Worm (Caenorhabditis elegans) whole organism, young adult: ENCODE measurements around the gene chil-15.

Experiments
- B0261.1 ChIP-seq: sonication (generic microtip); optimal IDR thresholded peaks from 2 replicates; lab custom pipeline; 2016; ENCODE audit warnings: mild to moderate bottlenecking, missing genetic modification characterization, moderate library complexity, missing compliant biosample characterization
- C17E4.6 ChIP-seq: fragments of 200-800 bp; sonication (Bioruptor generic); IDR thresholded peaks from 2 replicates; pipeline ENCODE4 v1.3.6; 2022; ENCODE audit warnings: missing genetic modification reagents, missing genetic modification characterization, missing compliant biosample characterization
- D2030.7 ChIP-seq: fragments of 200-800 bp; sonication (Bioruptor generic); IDR thresholded peaks from 2 replicates; pipeline ENCODE4 v1.3.6; 2022; ENCODE audit warnings: missing genetic modification reagents, missing genetic modification characterization, missing compliant biosample characterization
- F22D6.2 ChIP-seq: sonication (generic microtip); optimal IDR thresholded peaks from 2 replicates; lab custom pipeline; 2016; ENCODE audit warnings: mild to moderate bottlenecking, missing genetic modification characterization, missing compliant biosample characterization
- F23B12.7 ChIP-seq: sonication (generic microtip); optimal IDR thresholded peaks from 2 replicates; lab custom pipeline; 2017; ENCODE audit warnings: missing genetic modification characterization, mild to moderate bottlenecking, missing compliant biosample characterization, antibody characterized with exemption, moderate library complexity; ENCODE audit not compliant: insufficient read depth
- F39B2.1 ChIP-seq: fragments of 200-800 bp; sonication (Bioruptor generic); IDR thresholded peaks from 2 replicates; pipeline ENCODE4 v1.3.6; 2022; ENCODE audit warnings: missing genetic modification reagents, missing genetic modification characterization, missing compliant biosample characterization
- F49E8.2 ChIP-seq: sonication (generic microtip); optimal IDR thresholded peaks from 3 replicates; lab custom pipeline; 2017; ENCODE audit warnings: missing genetic modification characterization, mild to moderate bottlenecking, missing compliant biosample characterization, antibody characterized with exemption, moderate library complexity; ENCODE audit not compliant: insufficient read depth
- F55B11.4 ChIP-seq: sonication (generic microtip); optimal IDR thresholded peaks from 2 replicates; lab custom pipeline; 2016; ENCODE audit warnings: missing compliant biosample characterization, missing genetic modification characterization, borderline replicate concordance; ENCODE audit not compliant: insufficient read depth
- F57A8.1 ChIP-seq: fragments of 200-800 bp; sonication (Bioruptor generic); optimal IDR thresholded peaks from 2 replicates; lab custom pipeline; 2018; ENCODE audit warnings: mild to moderate bottlenecking, missing genetic modification characterization, moderate library complexity, missing compliant biosample characterization
- Y53F4B.3 ChIP-seq: fragments of 200-800 bp; sonication (Bioruptor generic); IDR thresholded peaks from 2 replicates; pipeline ENCODE4 v1.3.6; 2022; ENCODE audit warnings: missing genetic modification reagents, missing genetic modification characterization, missing compliant biosample characterization
- Y67H2A.10 ChIP-seq: fragments of 200-800 bp; sonication (Bioruptor generic); conservative IDR thresholded peaks from 2 replicates; pipeline ENCODE4 v1.3.6; 2022; ENCODE audit warnings: missing genetic modification reagents, missing genetic modification characterization, missing compliant biosample characterization
- Y79H2A.3 ChIP-seq: fragments of 200-800 bp; sonication (Bioruptor generic); conservative IDR thresholded peaks from 2 replicates; pipeline ENCODE4 v1.3.6; 2022; ENCODE audit warnings: missing genetic modification reagents, missing genetic modification characterization, missing compliant biosample characterization
- Y95B8A.8 ChIP-seq: fragments of 200-800 bp; sonication (Bioruptor generic); IDR thresholded peaks from 2 replicates; pipeline ENCODE4 v1.3.6; 2022; ENCODE audit warnings: missing genetic modification reagents, missing genetic modification characterization, missing compliant biosample characterization
- ZK185.1 ChIP-seq: sonication (generic microtip); optimal IDR thresholded peaks from 2 replicates; lab custom pipeline; 2016; ENCODE audit warnings: mild to moderate bottlenecking, missing genetic modification characterization, missing compliant biosample characterization; ENCODE audit not compliant: poor library complexity, severe bottlenecking
- aptf-3 ChIP-seq: fragments of 200-800 bp; sonication (Bioruptor generic); IDR thresholded peaks from 2 replicates; pipeline ENCODE4 v1.3.6; 2022; ENCODE audit warnings: missing genetic modification characterization, missing compliant biosample characterization
- attf-5 ChIP-seq: fragments of 200-800 bp; sonication (Bioruptor generic); optimal IDR thresholded peaks from 2 replicates; lab custom pipeline; 2018; ENCODE audit warnings: mild to moderate bottlenecking, missing genetic modification characterization, missing compliant biosample characterization
- bed-1 ChIP-seq: fragments of 200-800 bp; sonication (Bioruptor generic); IDR thresholded peaks from 2 replicates; pipeline ENCODE4 v1.3.6; 2022; ENCODE audit warnings: missing genetic modification reagents, missing genetic modification characterization, missing compliant biosample characterization
- ccch-3 ChIP-seq: fragments of 200-800 bp; sonication (Bioruptor generic); optimal IDR thresholded peaks from 2 replicates; lab custom pipeline; 2018; ENCODE audit warnings: mild to moderate bottlenecking, missing genetic modification characterization, missing compliant biosample characterization
- cebp-1 ChIP-seq, 2 experiments: fragments of 200-800 bp in 1 of 2; sonication (Bioruptor generic) in 1 of 2; sonication (generic microtip) in 1 of 2; IDR thresholded peaks in 1 of 2; optimal IDR thresholded peaks in 1 of 2; 2 replicates each; pipeline versions ENCODE4 v1.3.6 to Lab custom; 2017 to 2022; ENCODE audit warnings: missing compliant biosample characterization in 2 of 2, missing genetic modification characterization in 2 of 2, mild to moderate bottlenecking in 1 of 2, missing genetic modification reagents in 1 of 2, moderate library complexity in 1 of 2
- ceh-100 ChIP-seq: fragments of 200-800 bp; sonication (Bioruptor generic); IDR thresholded peaks from 2 replicates; pipeline ENCODE4 v1.3.6; 2022; ENCODE audit warnings: missing genetic modification reagents, missing genetic modification characterization, missing compliant biosample characterization
- ceh-58 ChIP-seq: fragments of 200-800 bp; sonication (Bioruptor generic); IDR thresholded peaks from 2 replicates; pipeline ENCODE4 v1.3.6; 2022; ENCODE audit warnings: missing genetic modification characterization, missing compliant biosample characterization
- ceh-91 ChIP-seq: fragments of 200-800 bp; sonication (Bioruptor generic); IDR thresholded peaks from 2 replicates; pipeline ENCODE4 v1.3.6; 2022; ENCODE audit warnings: missing genetic modification reagents, missing genetic modification characterization, missing compliant biosample characterization
- die-1 ChIP-seq: sonication (generic microtip); optimal IDR thresholded peaks from 2 replicates; lab custom pipeline; 2016; ENCODE audit warnings: missing genotype, mild to moderate bottlenecking, missing genetic modification characterization, missing compliant biosample characterization
- dpl-1 ChIP-seq: fragments of 150-350 bp; optimal IDR thresholded peaks from 2 replicates; lab custom pipeline; 2014; ENCODE audit warnings: missing biosample characterization, missing genetic modification reagents, missing genetic modification characterization
- egl-44 ChIP-seq: fragments of 200-800 bp; sonication (Bioruptor generic); IDR thresholded peaks from 2 replicates; pipeline ENCODE4 v1.3.6; 2022; ENCODE audit warnings: missing genetic modification reagents, missing genetic modification characterization, missing compliant biosample characterization
- fkh-3 ChIP-seq: sonication (generic microtip); optimal IDR thresholded peaks from 2 replicates; lab custom pipeline; 2016; ENCODE audit warnings: mild to moderate bottlenecking, missing genetic modification characterization, missing compliant biosample characterization
- him-1 ChIP-seq: sonication (generic microtip); optimal IDR thresholded peaks from 2 replicates; lab custom pipeline; 2016; ENCODE audit warnings: missing genotype, missing genetic modification reagents, missing genetic modification characterization, missing compliant biosample characterization
- hlh-26 ChIP-seq: fragments of 200-800 bp; sonication (Bioruptor generic); conservative IDR thresholded peaks from 2 replicates; pipeline ENCODE4 v1.3.6; 2022; ENCODE audit warnings: missing genetic modification reagents, missing genetic modification characterization, missing compliant biosample characterization
- let-526 ChIP-seq: fragments of 200-800 bp; sonication (Bioruptor generic); IDR thresholded peaks from 2 replicates; pipeline ENCODE4 v1.3.6; 2022; ENCODE audit warnings: missing genetic modification reagents, missing genetic modification characterization, missing compliant biosample characterization
- let-607 ChIP-seq, 2 experiments: fragments of 200-800 bp in 1 of 2; sonication (Bioruptor generic) in 1 of 2; sonication (generic microtip) in 1 of 2; optimal IDR thresholded peaks; 2 replicates each; lab custom pipeline; 2016 to 2018; ENCODE audit warnings: mild to moderate bottlenecking in 2 of 2, missing compliant biosample characterization in 2 of 2, missing genetic modification characterization in 2 of 2, moderate library complexity in 2 of 2, missing genotype in 1 of 2
- lin-40 ChIP-seq: sonication (generic microtip); optimal IDR thresholded peaks from 2 replicates; lab custom pipeline; 2016; ENCODE audit warnings: missing genetic modification characterization, mild to moderate bottlenecking, missing compliant biosample characterization, missing genotype, missing genetic modification reagents
- madf-6 ChIP-seq: fragments of 200-800 bp; sonication (Bioruptor generic); IDR thresholded peaks from 2 replicates; pipeline ENCODE4 v1.3.6; 2022; ENCODE audit warnings: missing genetic modification reagents, missing genetic modification characterization, missing compliant biosample characterization
- nhr-120 ChIP-seq: fragments of 200-800 bp; sonication (Bioruptor generic); IDR thresholded peaks from 2 replicates; pipeline ENCODE4 v1.3.6; 2022; ENCODE audit warnings: missing genetic modification characterization, missing compliant biosample characterization
- nhr-179 ChIP-seq: sonication (generic microtip); optimal IDR thresholded peaks from 2 replicates; lab custom pipeline; 2016; ENCODE audit warnings: mild to moderate bottlenecking, missing genetic modification characterization, missing compliant biosample characterization
- nhr-80 ChIP-seq: sonication (generic microtip); optimal IDR thresholded peaks from 2 replicates; lab custom pipeline; 2016; ENCODE audit warnings: missing genetic modification characterization, missing compliant biosample characterization
- repo-1 ChIP-seq: sonication (generic microtip); optimal IDR thresholded peaks from 2 replicates; lab custom pipeline; 2017; ENCODE audit warnings: mild to moderate bottlenecking, missing genetic modification characterization, missing compliant biosample characterization
- rpc-1 ChIP-seq, 2 experiments: fragments of 150-350 bp in 1 of 2; sonication (generic microtip) in 1 of 2; optimal IDR thresholded peaks; 2 replicates each; lab custom pipeline; 2014 to 2018; ENCODE audit warnings: missing biosample characterization in 1 of 2, missing genetic modification characterization in 1 of 2, missing genetic modification reagents in 1 of 2, missing genotype in 1 of 2
- sdz-38 ChIP-seq: sonication (generic microtip); optimal IDR thresholded peaks from 2 replicates; lab custom pipeline; 2016; ENCODE audit warnings: missing genotype, missing genetic modification characterization, missing compliant biosample characterization
- snpc-1.1 ChIP-seq: sonication (generic microtip); optimal IDR thresholded peaks from 2 replicates; lab custom pipeline; 2017; ENCODE audit warnings: missing genetic modification characterization, mild to moderate bottlenecking, missing compliant biosample characterization, antibody characterized with exemption, moderate library complexity, missing genotype, missing genetic modification reagents; ENCODE audit not compliant: insufficient read depth
- ztf-18 ChIP-seq: sonication (generic microtip); optimal IDR thresholded peaks from 2 replicates; lab custom pipeline; 2016; ENCODE audit warnings: missing genotype, mild to moderate bottlenecking, missing genetic modification characterization, missing compliant biosample characterization
- ztf-26 ChIP-seq: sonication (generic microtip); optimal IDR thresholded peaks from 2 replicates; lab custom pipeline; 2017; ENCODE audit warnings: missing genetic modification characterization, missing compliant biosample characterization
- ztf-28 ChIP-seq: fragments of 200-800 bp; sonication (Bioruptor generic); IDR thresholded peaks from 2 replicates; pipeline ENCODE4 v1.3.6; 2022; ENCODE audit warnings: missing genetic modification reagents, missing genetic modification characterization, missing compliant biosample characterization

chil-15 gene

ce11 chrII:9480006-9480405 lies 36.6 kb upstream of the chil-15 start, which contains the start of gene T19H5.7:
Gene T19H5.7, minus strand, starts transcription at chrII:9480106.
- TF ChIP-seq ccch-3 (GFP tag; lab: Kevin White, UChicago) (no peak), fkh-3 (tag; lab: Kevin White, UChicago) (no peak), hlh-26 (no peak), F55B11.4 (tag; lab: Kevin White, UChicago) (no peak), ztf-18 (tag; lab: Kevin White, UChicago) (no peak), sdz-38 (tag; lab: Kevin White, UChicago) (no peak), madf-6 (GFP tag; lab: Robert Waterston, UW) (no peak), F39B2.1 (GFP tag; lab: Robert Waterston, UW) (no peak), attf-5 (no peak), ztf-28 (no peak), nhr-179 (no peak), bed-1 (no peak), B0261.1 (no peak), F49E8.2 (tag; lab: Kevin White, UChicago) (no peak)

- TF ChIP-seq him-1: no peak
- TF ChIP-seq Y79H2A.3 (GFP tag; lab: Robert Waterston, UW): no peak
- TF ChIP-seq Y95B8A.8: no peak
- no peak for TF ChIP-seq F39B2.1 (GFP tag; lab: Robert Waterston, UW)
- no peak for TF ChIP-seq Y67H2A.10 (GFP tag; lab: Robert Waterston, UW)
- TF ChIP-seq cebp-1 (GFP tag; IDR thresholded peaks at IDR 0.05; lab: Robert Waterston, UW): no peak
- no peak for TF ChIP-seq cebp-1 (tag; optimal IDR thresholded peaks at IDR 0.05; lab: Kevin White, UChicago)
- no peak for TF ChIP-seq let-526 (GFP tag; lab: Robert Waterston, UW)
- TF ChIP-seq F57A8.1 (GFP tag; lab: Kevin White, UChicago): no peak
- no peak for TF ChIP-seq rpc-1 (optimal IDR thresholded peaks at IDR 0.05; lab: Kevin White, UChicago)
- no peak for TF ChIP-seq rpc-1 (tag; optimal IDR thresholded peaks at IDR 0.05; lab: Kevin White, UChicago)
- TF ChIP-seq nhr-120 (GFP tag; lab: Robert Waterston, UW): no peak
- no peak for TF ChIP-seq snpc-1.1 (tag; lab: Kevin White, UChicago)
- TF ChIP-seq ztf-26 (tag; lab: Kevin White, UChicago): no peak
- TF ChIP-seq Y53F4B.3 (GFP tag; lab: Robert Waterston, UW): no peak
- TF ChIP-seq ztf-18 (tag; lab: Kevin White, UChicago): no peak
Observed at ce11 chrII:9477567-9477966, 34.1 kb upstream of the chil-15 start, which contains the start of gene chil-27. Gene chil-27, plus strand, starts transcription at chrII:9477867.

- TF ChIP-seq ceh-100 (no peak), F22D6.2 (tag; lab: Kevin White, UChicago) (no peak), ceh-91 (GFP tag; lab: Robert Waterston, UW) (no peak), lin-40 (tag; lab: Kevin White, UChicago) (no peak), C17E4.6 (GFP tag; lab: Robert Waterston, UW) (no peak), F49E8.2 (tag; lab: Kevin White, UChicago) (no peak), Y53F4B.3 (GFP tag; lab: Robert Waterston, UW) (no peak), ztf-28 (no peak)
- TF ChIP-seq, all 124 proteins: peak for 0
Observed at ce11 chrII:9474367-9475105, 31.1 kb upstream of the chil-15 start, which contains the start of the genes chil-25 and chil-26. Gene chil-25, minus strand, starts transcription at chrII:9474467. Gene chil-26, plus strand, starts transcription at chrII:9475055.

ce11 chrII:9470027-9470426 lies 26.6 kb upstream of the chil-15 start, which contains the start of gene T19H5.6:
Gene T19H5.6, minus strand, starts transcription at chrII:9470221.
- no peak for TF ChIP-seq nhr-179
- TF ChIP-seq egl-44 (GFP tag; lab: Robert Waterston, UW): no peak
- no peak for TF ChIP-seq ceh-58 (GFP tag; lab: Robert Waterston, UW)
- no peak for TF ChIP-seq aptf-3 (GFP tag; lab: Robert Waterston, UW)
- TF ChIP-seq ZK185.1: no peak
- no peak for TF ChIP-seq F23B12.7 (tag; lab: Kevin White, UChicago)
- TF ChIP-seq dpl-1 (GFP tag; lab: Kevin White, UChicago): no peak
- TF ChIP-seq die-1: no peak
- TF ChIP-seq repo-1 (tag; lab: Kevin White, UChicago): no peak
- TF ChIP-seq D2030.7 (GFP tag; lab: Robert Waterston, UW): no peak
- no peak for TF ChIP-seq nhr-80 (tag; lab: Kevin White, UChicago)
- no peak for TF ChIP-seq let-607 (tag; optimal IDR thresholded peaks at IDR 0.05; lab: Kevin White, UChicago)
